Fruit fly (Drosophila melanogaster): Measurements from ENCODE around the gene Spn28F.

DNA sequence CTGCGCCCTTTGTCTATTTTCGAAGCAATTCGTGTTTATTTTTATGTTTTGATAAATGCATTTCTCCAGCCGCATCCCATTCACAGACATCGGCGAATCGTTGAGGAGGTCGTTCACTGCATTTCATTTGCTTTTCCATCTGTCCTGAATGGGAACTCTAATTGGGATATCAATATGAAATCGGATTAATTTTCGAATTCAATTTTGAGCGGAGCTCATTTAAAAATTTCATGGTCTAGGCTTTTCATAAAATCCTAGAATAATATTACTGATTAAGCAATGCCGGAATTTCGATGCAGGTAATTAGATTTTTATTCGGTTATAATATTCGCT, 48.5 kb upstream of the Spn28F start:
- TF ChIP-seq usp (GFP tag; optimal IDR thresholded peaks at IDR 0.05) (no peak), Dll (optimal IDR thresholded peaks at IDR 0.05) (no peak), pan (optimal IDR thresholded peaks at IDR 0.05) (no peak), psq (optimal IDR thresholded peaks at IDR 0.05) (no peak)
